Worm (Caenorhabditis elegans) whole organism, L4 larva: Measurements from ENCODE around the gene die-1.

ENCODE experiments used
- Y75B8A.6 ChIP-seq: fragments of 200-800 bp; sonication (Bioruptor generic); IDR thresholded peaks from 2 replicates; pipeline ENCODE4 v1.3.6; 2022; ENCODE audit warnings: missing genetic modification reagents, missing genetic modification characterization, missing compliant biosample characterization
- ceh-82 ChIP-seq: sonication (generic microtip); optimal IDR thresholded peaks from 2 replicates; lab custom pipeline; 2017; ENCODE audit warnings: missing biosample characterization, missing genetic modification characterization
- lsy-2 ChIP-seq, 2 experiments: fragments of 150-350 bp in 1 of 2; sonication (generic microtip) in 1 of 2; optimal IDR thresholded peaks; 2 replicates each; lab custom pipeline; 2014 to 2017; ENCODE audit warnings: missing biosample characterization in 2 of 2, missing genetic modification characterization in 2 of 2
- nhr-10 ChIP-seq: fragments of 150-350 bp; optimal IDR thresholded peaks from 2 replicates; lab custom pipeline; 2014; ENCODE audit warnings: missing biosample characterization, missing genetic modification characterization
- nhr-102 ChIP-seq: sonication (generic microtip); optimal IDR thresholded peaks from 2 replicates; lab custom pipeline; 2016; ENCODE audit warnings: mild to moderate bottlenecking, missing genetic modification characterization, moderate library complexity, missing compliant biosample characterization
- unc-62 ChIP-seq, 3 experiments: fragments of 150-350 bp in 1 of 3; sonication (generic microtip); optimal IDR thresholded peaks in 2 of 3; peaks in 1 of 3; 1 replicate in 1 of 3; 2 replicates in 2 of 3; lab custom pipeline; 2014 to 2017; ENCODE audit warnings: missing biosample characterization in 3 of 3, missing genetic modification characterization in 3 of 3, missing genetic modification reagents in 3 of 3, missing genotype in 1 of 3
- zip-2 ChIP-seq: fragments of 150-350 bp; optimal IDR thresholded peaks from 2 replicates; lab custom pipeline; 2014; ENCODE audit warnings: missing biosample characterization, missing genetic modification characterization

DNA sequence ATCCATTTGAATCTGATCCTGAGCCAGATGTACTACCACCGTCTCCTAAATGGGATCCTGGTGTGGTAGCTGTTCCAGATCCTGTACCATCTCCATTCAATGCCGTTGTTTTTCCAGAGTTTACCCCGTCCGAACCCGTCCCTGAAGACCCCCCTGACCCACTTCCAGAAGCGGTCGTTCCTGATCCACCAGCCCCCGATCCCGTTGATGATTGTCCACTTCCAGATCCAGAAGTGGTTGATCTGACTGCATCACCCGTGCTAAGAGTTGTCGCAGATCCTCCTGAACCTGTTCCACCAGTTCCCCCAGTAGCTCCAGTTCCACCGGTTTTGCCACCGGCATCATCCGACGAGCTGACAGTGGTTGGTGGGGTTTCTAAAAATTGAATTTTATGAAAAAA is 49.0 kb upstream of the die-1 start:
- TF ChIP-seq unc-62 (GFP tag; optimal IDR thresholded peaks at IDR 0.05 in 1 of 2; lab: Kevin White, UChicago): no peak
- TF ChIP-seq unc-62 (tag; optimal IDR thresholded peaks at IDR 0.05; lab: Kevin White, UChicago): no peak
- TF ChIP-seq ceh-82 (tag; lab: Kevin White, UChicago): no peak
- TF ChIP-seq nhr-102 (tag; lab: Kevin White, UChicago): no peak
- no peak for TF ChIP-seq lsy-2 (tag; optimal IDR thresholded peaks at IDR 0.05; lab: Kevin White, UChicago)
- no peak for TF ChIP-seq nhr-10
- no peak for TF ChIP-seq zip-2
- TF ChIP-seq Y75B8A.6 (GFP tag; lab: Robert Waterston, UW): no peak
